Worm (Caenorhabditis elegans) whole organism, mixed stage, embryonic: ENCODE results near the gene mdl-1.
A peak's percentile ranks its signal among the peaks of the same experiment; 100 is the strongest.

Source experiments
- bed-3 ChIP-seq: fragments of 200-800 bp; sonication (Bioruptor generic); optimal IDR thresholded peaks from 3 replicates; lab custom pipeline; 2018; ENCODE audit warnings: mild to moderate bottlenecking, missing genetic modification characterization, moderate library complexity, missing compliant biosample characterization
- blmp-1 ChIP-seq: fragments of 150-350 bp; optimal IDR thresholded peaks from 2 replicates; lab custom pipeline; 2014; ENCODE audit warnings: missing biosample characterization, missing genetic modification characterization
- ceh-39 ChIP-seq: fragments of 150-350 bp; optimal IDR thresholded peaks from 2 replicates; lab custom pipeline; 2014; ENCODE audit warnings: missing biosample characterization, missing genetic modification characterization
- ceh-43 ChIP-seq: fragments of 200-800 bp; sonication (Bioruptor generic); optimal IDR thresholded peaks from 2 replicates; lab custom pipeline; 2018; ENCODE audit warnings: mild to moderate bottlenecking, missing genetic modification characterization, moderate library complexity, missing compliant biosample characterization
- ceh-83 ChIP-seq: fragments of 200-800 bp; sonication (Bioruptor generic); optimal IDR thresholded peaks from 2 replicates; lab custom pipeline; 2018; ENCODE audit warnings: mild to moderate bottlenecking, missing genetic modification characterization, missing compliant biosample characterization
- ces-1 ChIP-seq: fragments of 150-350 bp; optimal IDR thresholded peaks from 2 replicates; lab custom pipeline; 2014; ENCODE audit warnings: missing biosample characterization, missing genetic modification reagents, missing genetic modification characterization
- cnd-1 ChIP-seq: fragments of 200-800 bp; sonication (Bioruptor generic); optimal IDR thresholded peaks from 2 replicates; lab custom pipeline; 2018; ENCODE audit warnings: mild to moderate bottlenecking, missing genetic modification characterization, missing compliant biosample characterization
- drap-1 ChIP-seq: fragments of 200-800 bp; sonication (Bioruptor generic); optimal IDR thresholded peaks from 3 replicates; lab custom pipeline; 2018; ENCODE audit warnings: mild to moderate bottlenecking, missing genetic modification characterization, missing compliant biosample characterization
- elt-1 ChIP-seq: sonication (generic microtip); optimal IDR thresholded peaks from 2 replicates; lab custom pipeline; 2017; ENCODE audit warnings: missing genetic modification characterization, mild to moderate bottlenecking, missing compliant biosample characterization, antibody characterized with exemption, moderate library complexity, borderline replicate concordance; ENCODE audit not compliant: insufficient read depth
- flh-1 ChIP-seq: fragments of 200-800 bp; sonication (Bioruptor generic); optimal IDR thresholded peaks from 2 replicates; lab custom pipeline; 2018; ENCODE audit warnings: mild to moderate bottlenecking, missing genetic modification characterization, moderate library complexity, missing compliant biosample characterization
- ham-2 ChIP-seq: fragments of 200-800 bp; sonication (Bioruptor generic); optimal IDR thresholded peaks from 2 replicates; lab custom pipeline; 2018; ENCODE audit warnings: mild to moderate bottlenecking, missing genetic modification characterization, missing compliant biosample characterization
- hlh-1 ChIP-seq: fragments of 150-350 bp; optimal IDR thresholded peaks from 2 replicates; lab custom pipeline; 2014; ENCODE audit warnings: missing biosample characterization, missing genetic modification reagents, missing genetic modification characterization
- lin-13 ChIP-seq: fragments of 150-350 bp; optimal IDR thresholded peaks from 2 replicates; lab custom pipeline; 2014; ENCODE audit warnings: missing biosample characterization, missing genetic modification characterization
- lin-32 ChIP-seq: fragments of 200-800 bp; sonication (Bioruptor generic); optimal IDR thresholded peaks from 2 replicates; lab custom pipeline; 2018; ENCODE audit warnings: mild to moderate bottlenecking, missing genetic modification characterization, missing compliant biosample characterization
- lsy-2 ChIP-seq: fragments of 150-350 bp; optimal IDR thresholded peaks from 2 replicates; lab custom pipeline; 2014; ENCODE audit warnings: missing biosample characterization, missing genetic modification characterization
- mab-5 ChIP-seq: fragments of 150-350 bp; optimal IDR thresholded peaks from 2 replicates; lab custom pipeline; 2014; ENCODE audit warnings: missing biosample characterization, missing genetic modification characterization
- mep-1 ChIP-seq: fragments of 150-350 bp; optimal IDR thresholded peaks from 2 replicates; lab custom pipeline; 2017; ENCODE audit warnings: missing biosample characterization, missing genetic modification reagents, missing genetic modification characterization, inconsistent platforms
- mls-2 ChIP-seq: sonication (generic microtip); optimal IDR thresholded peaks from 2 replicates; lab custom pipeline; 2016; ENCODE audit warnings: mild to moderate bottlenecking, missing genetic modification characterization, moderate library complexity, missing compliant biosample characterization
- nhr-12 ChIP-seq: fragments of 150-350 bp; optimal IDR thresholded peaks from 2 replicates; lab custom pipeline; 2014; ENCODE audit warnings: missing biosample characterization, missing genetic modification characterization
- nhr-2 ChIP-seq: fragments of 150-350 bp; optimal IDR thresholded peaks from 2 replicates; lab custom pipeline; 2014; ENCODE audit warnings: missing biosample characterization, missing genetic modification characterization
- nhr-237 ChIP-seq: fragments of 150-350 bp; optimal IDR thresholded peaks from 2 replicates; lab custom pipeline; 2014; ENCODE audit warnings: missing biosample characterization, missing genetic modification characterization
- nhr-28 ChIP-seq: fragments of 150-350 bp; optimal IDR thresholded peaks from 2 replicates; lab custom pipeline; 2014; ENCODE audit warnings: missing biosample characterization, missing genetic modification characterization
- nhr-76 ChIP-seq: sonication (generic microtip); optimal IDR thresholded peaks from 2 replicates; lab custom pipeline; 2017; ENCODE audit warnings: missing biosample characterization, missing genetic modification characterization
- pha-4 ChIP-seq: fragments of 150-350 bp; optimal IDR thresholded peaks from 2 replicates; lab custom pipeline; 2018; ENCODE audit warnings: missing biosample characterization, missing genetic modification reagents, missing genetic modification characterization
- snpc-4 ChIP-seq: fragments of 150-350 bp; optimal IDR thresholded peaks from 2 replicates; lab custom pipeline; 2014; ENCODE audit warnings: missing biosample characterization, missing genetic modification characterization
- tbx-8 ChIP-seq: fragments of 200-800 bp; sonication (Bioruptor generic); optimal IDR thresholded peaks from 2 replicates; lab custom pipeline; 2018; ENCODE audit warnings: mild to moderate bottlenecking, missing genetic modification characterization, moderate library complexity, missing compliant biosample characterization
- unc-39 ChIP-seq: fragments of 150-350 bp; optimal IDR thresholded peaks from 2 replicates; lab custom pipeline; 2014; ENCODE audit warnings: missing biosample characterization, missing genetic modification characterization
- unc-62 ChIP-seq: fragments of 150-350 bp; optimal IDR thresholded peaks from 2 replicates; lab custom pipeline; 2014; ENCODE audit warnings: missing biosample characterization, missing genetic modification reagents, missing genetic modification characterization
- ztf-11 ChIP-seq: fragments of 150-350 bp; optimal IDR thresholded peaks from 2 replicates; lab custom pipeline; 2014; ENCODE audit warnings: missing biosample characterization, missing genetic modification characterization

mdl-1 gene

ce11 chrX:6722966-6723365 lies 19.2 kb upstream of the mdl-1 start, which contains the start of gene smf-1:
smf-1 (minus strand) TSS chrX:6723066.
- TF ChIP-seq unc-62 (GFP tag; lab: Kevin White, UChicago) (no peak), nhr-28 (tag; lab: Kevin White, UChicago) (no peak), nhr-12 (tag; lab: Kevin White, UChicago) (no peak), blmp-1 (tag; lab: Kevin White, UChicago) (no peak), mep-1 (no peak)

- TF ChIP-seq snpc-4 (tag; lab: Kevin White, UChicago) (no peak), mab-5 (tag; lab: Kevin White, UChicago) (no peak), ceh-43 (no peak), blmp-1 (tag; lab: Kevin White, UChicago) (no peak), drap-1 (GFP tag; lab: Kevin White, UChicago) (no peak), ceh-39 (no peak), nhr-2 (tag; lab: Kevin White, UChicago) (no peak), nhr-28 (tag; lab: Kevin White, UChicago) (no peak), bed-3 (GFP tag; lab: Kevin White, UChicago) (no peak)
These were observed 16.9 kb upstream of the mdl-1 start, which contains the start of gene slc-25A10 for ce11 chrX:6725260-6725718. slc-25A10 (minus strand) TSS chrX:6725668.

- TF ChIP-seq ham-2 (GFP tag; lab: Kevin White, UChicago) (no peak), mls-2 (tag; lab: Kevin White, UChicago) (no peak), lin-13 (tag; lab: Kevin White, UChicago) (no peak), snpc-4 (tag; lab: Kevin White, UChicago) (no peak), lin-32 (GFP tag; lab: Kevin White, UChicago) (no peak), ceh-83 (GFP tag; lab: Kevin White, UChicago) (no peak), elt-1 (no peak), cnd-1 (tag; lab: Kevin White, UChicago) (no peak), unc-39 (no peak), nhr-12 (tag; lab: Kevin White, UChicago) (no peak), ceh-39 (no peak), nhr-237 (tag; lab: Kevin White, UChicago) (no peak), unc-62 (GFP tag; lab: Kevin White, UChicago) (no peak), pha-4 (tag; lab: Kevin White, UChicago) (no peak), ceh-43 (no peak), ces-1 (GFP tag; lab: Kevin White, UChicago) (no peak)
These were observed 13.2 kb upstream of the mdl-1 start for ce11 chrX:6728820-6729396.

- TF ChIP-seq tbx-8 (no peak), ces-1 (GFP tag; lab: Kevin White, UChicago) (no peak), lsy-2 (tag; lab: Kevin White, UChicago) (no peak), hlh-1 (tag; lab: Kevin White, UChicago) (no peak), ztf-11 (tag; lab: Kevin White, UChicago) (no peak), drap-1 (GFP tag; lab: Kevin White, UChicago) (no peak), nhr-76 (tag; lab: Kevin White, UChicago) (no peak), pha-4 (tag; lab: Kevin White, UChicago) (peak; percentile 73), nhr-237 (tag; lab: Kevin White, UChicago) (peak; percentile 13), flh-1 (no peak), elt-1 (no peak), lin-32 (GFP tag; lab: Kevin White, UChicago) (no peak), bed-3 (GFP tag; lab: Kevin White, UChicago) (no peak)
These were observed 12.6 kb upstream of the mdl-1 start, which contains the start of gene K11G12.6 for ce11 chrX:6729593-6729992. K11G12.6 (minus strand) TSS chrX:6729657.

- TF ChIP-seq hlh-1 (tag; lab: Kevin White, UChicago) (peak; percentile 84), lin-32 (GFP tag; lab: Kevin White, UChicago) (no peak)
- TF ChIP-seq, all 35 proteins: peak for 1
These were observed 8.9 kb upstream of the mdl-1 start, which contains the start of gene R03E9.2 for ce11 chrX:6733201-6733600. R03E9.2 (minus strand) TSS chrX:6733301.

ce11 chrX:6735494-6735893 lies 6.7 kb upstream of the mdl-1 start:
- no peak for TF ChIP-seq unc-39
- no peak for TF ChIP-seq nhr-28 (tag; lab: Kevin White, UChicago)
- TF ChIP-seq nhr-12 (tag; lab: Kevin White, UChicago): no peak
- no peak for TF ChIP-seq ham-2 (GFP tag; lab: Kevin White, UChicago)
